Worm (Caenorhabditis elegans) whole organism, young adult: ENCODE data around the gene sftb-1.

Experiments
- B0336.3 ChIP-seq: fragments of 200-800 bp; sonication (Bioruptor generic); IDR thresholded peaks from 2 replicates; pipeline ENCODE4 v1.3.6; 2022; ENCODE audit warnings: missing genetic modification characterization, missing compliant biosample characterization
- F10E7.11 ChIP-seq: sonication (generic microtip); optimal IDR thresholded peaks from 2 replicates; lab custom pipeline; 2017; ENCODE audit warnings: mild to moderate bottlenecking, missing genetic modification characterization, moderate library complexity, missing compliant biosample characterization
- F23B12.7 ChIP-seq: sonication (generic microtip); optimal IDR thresholded peaks from 2 replicates; lab custom pipeline; 2017; ENCODE audit warnings: missing genetic modification characterization, mild to moderate bottlenecking, missing compliant biosample characterization, antibody characterized with exemption, moderate library complexity; ENCODE audit not compliant: insufficient read depth
- F33H1.4 ChIP-seq: fragments of 200-800 bp; sonication (Bioruptor generic); IDR thresholded peaks from 2 replicates; pipeline ENCODE4 v1.3.6; 2022; ENCODE audit warnings: missing genetic modification reagents, missing genetic modification characterization, missing compliant biosample characterization
- F39B2.1 ChIP-seq: fragments of 200-800 bp; sonication (Bioruptor generic); IDR thresholded peaks from 2 replicates; pipeline ENCODE4 v1.3.6; 2022; ENCODE audit warnings: missing genetic modification reagents, missing genetic modification characterization, missing compliant biosample characterization
- F57C9.4 ChIP-seq: sonication (generic microtip); optimal IDR thresholded peaks from 2 replicates; lab custom pipeline; 2017; ENCODE audit warnings: mild to moderate bottlenecking, missing genetic modification characterization, missing compliant biosample characterization
- K11D2.4 ChIP-seq: fragments of 200-800 bp; sonication (Bioruptor generic); IDR thresholded peaks from 2 replicates; pipeline ENCODE4 v1.3.6; 2022; ENCODE audit warnings: missing genetic modification reagents, missing genetic modification characterization, missing compliant biosample characterization
- Y79H2A.3 ChIP-seq: fragments of 200-800 bp; sonication (Bioruptor generic); conservative IDR thresholded peaks from 2 replicates; pipeline ENCODE4 v1.3.6; 2022; ENCODE audit warnings: missing genetic modification reagents, missing genetic modification characterization, missing compliant biosample characterization
- ZK185.1 ChIP-seq: sonication (generic microtip); optimal IDR thresholded peaks from 2 replicates; lab custom pipeline; 2016; ENCODE audit warnings: mild to moderate bottlenecking, missing genetic modification characterization, missing compliant biosample characterization; ENCODE audit not compliant: poor library complexity, severe bottlenecking
- akir-1 ChIP-seq: fragments of 200-800 bp; sonication (Bioruptor generic); optimal IDR thresholded peaks from 2 replicates; lab custom pipeline; 2018; ENCODE audit warnings: mild to moderate bottlenecking, missing genetic modification characterization, moderate library complexity, missing compliant biosample characterization
- atf-7 ChIP-seq: sonication (generic microtip); optimal IDR thresholded peaks from 2 replicates; lab custom pipeline; 2017; ENCODE audit warnings: mild to moderate bottlenecking, missing genetic modification characterization, missing compliant biosample characterization
- attf-3 ChIP-seq: fragments of 200-800 bp; sonication (Bioruptor generic); conservative IDR thresholded peaks from 2 replicates; pipeline ENCODE4 v1.3.6; 2022; ENCODE audit warnings: missing genetic modification reagents, missing genetic modification characterization, missing compliant biosample characterization
- attf-6 ChIP-seq: fragments of 200-800 bp; sonication (Bioruptor generic); IDR thresholded peaks from 2 replicates; pipeline ENCODE4 v1.3.6; 2022; ENCODE audit warnings: missing genetic modification reagents, missing genetic modification characterization, missing compliant biosample characterization
- bed-2 ChIP-seq: fragments of 200-800 bp; sonication (Bioruptor generic); IDR thresholded peaks from 2 replicates; pipeline ENCODE4 v1.3.6; 2022; ENCODE audit warnings: missing genetic modification reagents, missing genetic modification characterization, missing compliant biosample characterization
- cebp-1 ChIP-seq, 2 experiments: fragments of 200-800 bp in 1 of 2; sonication (Bioruptor generic) in 1 of 2; sonication (generic microtip) in 1 of 2; IDR thresholded peaks in 1 of 2; optimal IDR thresholded peaks in 1 of 2; 2 replicates each; pipeline versions ENCODE4 v1.3.6 to Lab custom; 2017 to 2022; ENCODE audit warnings: missing compliant biosample characterization in 2 of 2, missing genetic modification characterization in 2 of 2, mild to moderate bottlenecking in 1 of 2, missing genetic modification reagents in 1 of 2, moderate library complexity in 1 of 2
- ceh-40 ChIP-seq: fragments of 200-800 bp; sonication (Bioruptor generic); IDR thresholded peaks from 2 replicates; pipeline ENCODE4 v1.3.6; 2022; ENCODE audit warnings: missing genetic modification characterization, missing compliant biosample characterization
- ceh-58 ChIP-seq: fragments of 200-800 bp; sonication (Bioruptor generic); IDR thresholded peaks from 2 replicates; pipeline ENCODE4 v1.3.6; 2022; ENCODE audit warnings: missing genetic modification characterization, missing compliant biosample characterization
- ceh-91 ChIP-seq: fragments of 200-800 bp; sonication (Bioruptor generic); IDR thresholded peaks from 2 replicates; pipeline ENCODE4 v1.3.6; 2022; ENCODE audit warnings: missing genetic modification reagents, missing genetic modification characterization, missing compliant biosample characterization
- die-1 ChIP-seq: sonication (generic microtip); optimal IDR thresholded peaks from 2 replicates; lab custom pipeline; 2016; ENCODE audit warnings: missing genotype, mild to moderate bottlenecking, missing genetic modification characterization, missing compliant biosample characterization
- dox-1 ChIP-seq: fragments of 200-800 bp; sonication (Bioruptor generic); IDR thresholded peaks from 2 replicates; pipeline ENCODE4 v1.3.6; 2022; ENCODE audit warnings: missing genetic modification reagents, missing genetic modification characterization, missing compliant biosample characterization
- dpff-1 ChIP-seq: sonication (generic microtip); optimal IDR thresholded peaks from 2 replicates; lab custom pipeline; 2017; ENCODE audit warnings: mild to moderate bottlenecking, missing genetic modification characterization, missing compliant biosample characterization
- egrh-3 ChIP-seq: fragments of 200-800 bp; sonication (Bioruptor generic); IDR thresholded peaks from 2 replicates; pipeline ENCODE4 v1.3.6; 2022; ENCODE audit warnings: missing genetic modification reagents, missing genetic modification characterization, missing compliant biosample characterization
- ets-4 ChIP-seq: fragments of 200-800 bp; sonication (Bioruptor generic); optimal IDR thresholded peaks from 2 replicates; lab custom pipeline; 2018; ENCODE audit warnings: mild to moderate bottlenecking, missing genetic modification characterization, missing compliant biosample characterization
- fkh-3 ChIP-seq: sonication (generic microtip); optimal IDR thresholded peaks from 2 replicates; lab custom pipeline; 2016; ENCODE audit warnings: mild to moderate bottlenecking, missing genetic modification characterization, missing compliant biosample characterization
- gei-17 ChIP-seq: fragments of 200-800 bp; sonication (Bioruptor generic); optimal IDR thresholded peaks from 2 replicates; lab custom pipeline; 2018; ENCODE audit warnings: mild to moderate bottlenecking, missing genetic modification characterization, missing compliant biosample characterization
- him-1 ChIP-seq: sonication (generic microtip); optimal IDR thresholded peaks from 2 replicates; lab custom pipeline; 2016; ENCODE audit warnings: missing genotype, missing genetic modification reagents, missing genetic modification characterization, missing compliant biosample characterization
- hlh-26 ChIP-seq: fragments of 200-800 bp; sonication (Bioruptor generic); conservative IDR thresholded peaks from 2 replicates; pipeline ENCODE4 v1.3.6; 2022; ENCODE audit warnings: missing genetic modification reagents, missing genetic modification characterization, missing compliant biosample characterization
- hmg-1.2 ChIP-seq: fragments of 200-800 bp; sonication (Bioruptor generic); IDR thresholded peaks from 2 replicates; pipeline ENCODE4 v1.3.6; 2022; ENCODE audit warnings: missing genetic modification reagents, missing genetic modification characterization, missing compliant biosample characterization
- hrde-1 ChIP-seq: sonication (generic microtip); optimal IDR thresholded peaks from 2 replicates; lab custom pipeline; 2016; ENCODE audit warnings: missing genetic modification characterization, mild to moderate bottlenecking, missing compliant biosample characterization, moderate library complexity, missing genotype, missing genetic modification reagents, borderline replicate concordance
- lin-40 ChIP-seq: sonication (generic microtip); optimal IDR thresholded peaks from 2 replicates; lab custom pipeline; 2016; ENCODE audit warnings: missing genetic modification characterization, mild to moderate bottlenecking, missing compliant biosample characterization, missing genotype, missing genetic modification reagents
- madf-10 ChIP-seq: sonication (generic microtip); optimal IDR thresholded peaks from 2 replicates; lab custom pipeline; 2016; ENCODE audit warnings: mild to moderate bottlenecking, missing genetic modification characterization, missing compliant biosample characterization
- mel-28 ChIP-seq: sonication (generic microtip); optimal IDR thresholded peaks from 2 replicates; lab custom pipeline; 2016; ENCODE audit warnings: borderline replicate concordance, mild to moderate bottlenecking, missing genetic modification characterization, missing compliant biosample characterization
- nhr-27 ChIP-seq: fragments of 200-800 bp; sonication (Bioruptor generic); optimal IDR thresholded peaks from 2 replicates; lab custom pipeline; 2018; ENCODE audit warnings: mild to moderate bottlenecking, missing genetic modification characterization, moderate library complexity, missing compliant biosample characterization
- nhr-80 ChIP-seq: sonication (generic microtip); optimal IDR thresholded peaks from 2 replicates; lab custom pipeline; 2016; ENCODE audit warnings: missing genetic modification characterization, missing compliant biosample characterization
- rec-8 ChIP-seq, 2 experiments: sonication (generic microtip); optimal IDR thresholded peaks; 2 replicates each; lab custom pipeline; 2016; ENCODE audit warnings: mild to moderate bottlenecking in 2 of 2, missing genetic modification characterization in 2 of 2, missing genetic modification reagents in 2 of 2, missing genotype in 2 of 2, missing biosample characterization in 1 of 2, missing compliant biosample characterization in 1 of 2, moderate library complexity in 1 of 2
- sea-2 ChIP-seq: fragments of 200-800 bp; sonication (Bioruptor generic); IDR thresholded peaks from 2 replicates; pipeline ENCODE4 v1.3.6; 2022; ENCODE audit warnings: missing genetic modification characterization, missing compliant biosample characterization
- snpc-1.3 ChIP-seq: sonication (generic microtip); optimal IDR thresholded peaks from 2 replicates; lab custom pipeline; 2017; ENCODE audit warnings: missing genetic modification characterization, mild to moderate bottlenecking, missing compliant biosample characterization, antibody characterized with exemption, moderate library complexity, missing genotype, missing genetic modification reagents; ENCODE audit not compliant: insufficient read depth
- tlf-1 ChIP-seq: fragments of 200-800 bp; sonication (Bioruptor generic); optimal IDR thresholded peaks from 2 replicates; lab custom pipeline; 2018; ENCODE audit warnings: mild to moderate bottlenecking, missing genetic modification characterization, missing compliant biosample characterization
- zim-3 ChIP-seq: sonication (generic microtip); optimal IDR thresholded peaks from 2 replicates; lab custom pipeline; 2017; ENCODE audit warnings: mild to moderate bottlenecking, missing genetic modification characterization, moderate library complexity, missing compliant biosample characterization
- ztf-18 ChIP-seq: sonication (generic microtip); optimal IDR thresholded peaks from 2 replicates; lab custom pipeline; 2016; ENCODE audit warnings: missing genotype, mild to moderate bottlenecking, missing genetic modification characterization, missing compliant biosample characterization
- ztf-22 ChIP-seq: fragments of 200-800 bp; sonication (Bioruptor generic); optimal IDR thresholded peaks from 2 replicates; lab custom pipeline; 2018; ENCODE audit warnings: mild to moderate bottlenecking, missing genetic modification characterization, moderate library complexity, missing compliant biosample characterization
- ztf-26 ChIP-seq: sonication (generic microtip); optimal IDR thresholded peaks from 2 replicates; lab custom pipeline; 2017; ENCODE audit warnings: missing genetic modification characterization, missing compliant biosample characterization
- ztf-28 ChIP-seq: fragments of 200-800 bp; sonication (Bioruptor generic); IDR thresholded peaks from 2 replicates; pipeline ENCODE4 v1.3.6; 2022; ENCODE audit warnings: missing genetic modification reagents, missing genetic modification characterization, missing compliant biosample characterization

Gene sftb-1

ce11 chrIII:4228008-4228407 is 41.1 kb downstream of the sftb-1 start, which contains the start of gene mpk-1:
Gene mpk-1, minus strand, starts transcription at chrIII:4228108.
- TF ChIP-seq ceh-58 (GFP tag; lab: Robert Waterston, UW) = no peak

ce11 chrIII:4227363-4227762 is 41.7 kb downstream of the sftb-1 start:
- no peak for TF ChIP-seq attf-6 (GFP tag; lab: Robert Waterston, UW)
- TF ChIP-seq egrh-3 = no peak
- peak; percentile 65 for TF ChIP-seq nhr-80 (tag; lab: Kevin White, UChicago)
- no peak for TF ChIP-seq F10E7.11

- TF ChIP-seq tlf-1 (GFP tag; lab: Kevin White, UChicago) (no peak), ztf-22 (GFP tag; lab: Kevin White, UChicago) (no peak), lin-40 (no peak), F23B12.7 (no peak), bed-2 (GFP tag; lab: Robert Waterston, UW) (no peak), cebp-1 (GFP tag; IDR thresholded peaks at IDR 0.05; lab: Robert Waterston, UW) (no peak), cebp-1 (tag; optimal IDR thresholded peaks at IDR 0.05; lab: Kevin White, UChicago) (no peak), F39B2.1 (GFP tag; lab: Robert Waterston, UW) (no peak), ztf-28 (no peak), hlh-26 (no peak), dpff-1 (tag; lab: Kevin White, UChicago) (no peak), atf-7 (tag; lab: Kevin White, UChicago) (no peak), K11D2.4 (GFP tag; lab: Robert Waterston, UW) (no peak), ztf-18 (tag; lab: Kevin White, UChicago) (no peak), fkh-3 (tag; lab: Kevin White, UChicago) (no peak)
These were observed 44.3 kb downstream of the sftb-1 start for ce11 chrIII:4224722-4225121.

- TF ChIP-seq him-1 (tag; lab: Kevin White, UChicago) (no peak), zim-3 (tag; lab: Kevin White, UChicago) (no peak), die-1 (tag; lab: Kevin White, UChicago) (peak; percentile 7), ets-4 (no peak), Y79H2A.3 (GFP tag; lab: Robert Waterston, UW) (no peak), dox-1 (peak; percentile 86), sea-2 (GFP tag; lab: Robert Waterston, UW) (no peak), akir-1 (no peak), rec-8 (tag; optimal IDR thresholded peaks at IDR 0.05; lab: Kevin White, UChicago) (no peak), hmg-1.2 (peak; percentile 81; the same call in 1 of the 2 replicates), gei-17 (no peak), ceh-40 (GFP tag; lab: Robert Waterston, UW) (no peak), attf-3 (0 out of 2 replicates have a peak, but pooled peaks have one; percentile 18), ztf-26 (no peak), F57C9.4 (tag; lab: Kevin White, UChicago) (no peak), ceh-91 (no peak), hlh-26 (no peak), dpff-1 (tag; lab: Kevin White, UChicago) (no peak), mel-28 (tag; lab: Kevin White, UChicago) (no peak), hrde-1 (tag; lab: Kevin White, UChicago) (no peak), ZK185.1 (tag; lab: Kevin White, UChicago) (peak; percentile 24), nhr-27 (tag; lab: Kevin White, UChicago) (no peak), F33H1.4 (no peak), madf-10 (tag; lab: Kevin White, UChicago) (peak; percentile 43), egrh-3 (peak; percentile 49; the same call in 1 of the 2 replicates), B0336.3 (GFP tag; lab: Robert Waterston, UW) (peak; percentile 76), snpc-1.3 (tag; lab: Kevin White, UChicago) (no peak), K11D2.4 (GFP tag; lab: Robert Waterston, UW) (peak; percentile 77; the same call in 1 of the 2 replicates)
These were observed 45.4 kb downstream of the sftb-1 start for ce11 chrIII:4223668-4224127.
